ENCODE assay signal across 3 fruit fly cellular contexts in genomic region chr2L:18864981-18865380, dm6.
TF ChIP-seq lines count a peak whose summit lies in the region.

No protein-coding gene starts in this region.

- TF ChIP-seq CTCF in whole organism, embryonic (GFP tag; optimal IDR thresholded peaks at IDR 0.05; lab: Kevin White, UChicago), result no peak

TF ChIP-seq in whole organism, adult, 20 proteins besides CTCF, POLR2A, EP300 and RAD21:
- peak; percentile 57 for TF ChIP-seq kay (GFP tag; lab: Kevin White, UChicago; ENCODE audit: borderline replicate concordance)
- no peak for TF ChIP-seq CG7045 (GFP tag; optimal IDR thresholded peaks at IDR 0.05; lab: Kevin White, UChicago)

TF ChIP-seq in whole organism, embryonic, 481 proteins besides CTCF, POLR2A, EP300 and RAD21:
- TF ChIP-seq CG11456 (GFP tag; IDR thresholded peaks at IDR 0.05; lab: Robert Waterston, UW) (no peak), lilli (GFP tag; optimal IDR thresholded peaks at IDR 0.05; lab: Kevin White, UChicago) (no peak), jing (GFP tag; optimal IDR thresholded peaks at IDR 0.05; lab: Kevin White, UChicago) (no peak), tna (GFP tag; IDR thresholded peaks at IDR 0.05; lab: Robert Waterston, UW; ENCODE audit: partially characterized antibody) (no peak), CG1792 (GFP tag; optimal IDR thresholded peaks at IDR 0.05; lab: Kevin White, UChicago) (no peak), CG7963 (GFP tag; IDR thresholded peaks at IDR 0.05; lab: Robert Waterston, UW; ENCODE audit: partially characterized antibody) (0 out of 3 replicates have a peak, but pooled peaks have one; percentile 3), Med (GFP tag; lab: Kevin White, UChicago) (peak; percentile 37), H15 (GFP tag; IDR thresholded peaks at IDR 0.05; lab: Robert Waterston, UW) (no peak), HHEX (GFP tag; optimal IDR thresholded peaks at IDR 0.05; lab: Kevin White, UChicago) (no peak), Blimp-1 (GFP tag; optimal IDR thresholded peaks at IDR 0.05; lab: Kevin White, UChicago) (peak; percentile 20), CG10543 (GFP tag; optimal IDR thresholded peaks at IDR 0.05; lab: Kevin White, UChicago) (peak; percentile 49), CG7372 (GFP tag; IDR thresholded peaks at IDR 0.05; lab: Robert Waterston, UW) (no peak), Taf1 (GFP tag; IDR thresholded peaks at IDR 0.05; lab: Robert Waterston, UW) (no peak), CG13287 (GFP tag; IDR thresholded peaks at IDR 0.05; lab: Robert Waterston, UW; ENCODE audit: partially characterized antibody) (no peak), CG9932 (GFP tag; IDR thresholded peaks at IDR 0.05; lab: Robert Waterston, UW) (0 out of 2 replicates have a peak, but pooled peaks have one; percentile 21), sisA (GFP tag; IDR thresholded peaks at IDR 0.05; lab: Robert Waterston, UW) (no peak)

TF ChIP-seq in whole organism, prepupa, 60 proteins besides CTCF, POLR2A, EP300 and RAD21:
- TF ChIP-seq OdsH (GFP tag; optimal IDR thresholded peaks at IDR 0.05; lab: Kevin White, UChicago), result no peak
- TF ChIP-seq net (GFP tag; optimal IDR thresholded peaks at IDR 0.05; lab: Kevin White, UChicago), result no peak
- peak; percentile 50 for TF ChIP-seq fkh (GFP tag; optimal IDR thresholded peaks at IDR 0.05; lab: Kevin White, UChicago)
TF ChIP-seq in whole organism, prepupa: peak in this region for 1.
